Fruit fly (Drosophila melanogaster) whole organism, embryonic: ENCODE data around the gene CG32639.
A peak's percentile ranks its signal among the peaks of the same experiment; 100 is the strongest.

Source experiments
- CG10209 ChIP-seq: fragments of 200-800 bp; sonication (Bioruptor generic); optimal IDR thresholded peaks from 3 replicates; lab custom pipeline; 2017; ENCODE audit warnings: missing biosample characterization, mild to moderate bottlenecking, missing genetic modification characterization, missing genetic modification reagents
- CG10366 ChIP-seq: fragments of 200-800 bp; sonication (Bioruptor generic); IDR thresholded peaks from 2 replicates; pipeline ENCODE4 v1.3.6; 2022; ENCODE audit warnings: missing biosample characterization, missing genetic modification characterization
- CG10959 ChIP-seq: fragments of 200-800 bp; sonication (Bioruptor generic); IDR thresholded peaks from 2 replicates; pipeline ENCODE4 v1.3.6; 2022; ENCODE audit warnings: missing biosample characterization, missing genetic modification characterization
- CG11504 ChIP-seq: fragments of 200-800 bp; sonication (Bioruptor generic); optimal IDR thresholded peaks from 3 replicates; lab custom pipeline; 2019; ENCODE audit warnings: missing biosample characterization, mild to moderate bottlenecking, missing genetic modification characterization, moderate library complexity
- CG11723 ChIP-seq: fragments of 200-800 bp; sonication (Bioruptor generic); optimal IDR thresholded peaks from 2 replicates; lab custom pipeline; 2017; ENCODE audit warnings: missing biosample characterization, mild to moderate bottlenecking, missing genetic modification characterization
- CG12659 ChIP-seq: fragments of 200-800 bp; sonication (Bioruptor generic); optimal IDR thresholded peaks from 3 replicates; lab custom pipeline; 2017; ENCODE audit warnings: mild to moderate bottlenecking, missing biosample characterization, missing genetic modification reagents, missing genetic modification characterization
- CG13287 ChIP-seq: fragments of 200-800 bp; sonication (Bioruptor generic); IDR thresholded peaks from 2 replicates; pipeline ENCODE4 v1.3.6; 2022; ENCODE audit warnings: missing biosample characterization, missing genetic modification characterization; ENCODE audit not compliant: partially characterized antibody
- CG17568 ChIP-seq: fragments of 200-800 bp; sonication (Bioruptor generic); optimal IDR thresholded peaks from 2 replicates; lab custom pipeline; 2018; ENCODE audit warnings: missing biosample characterization, mild to moderate bottlenecking, missing genetic modification characterization, moderate library complexity
- CG2875 ChIP-seq: fragments of 200-800 bp; sonication (Bioruptor generic); optimal IDR thresholded peaks from 2 replicates; lab custom pipeline; 2017; ENCODE audit warnings: missing biosample characterization, mild to moderate bottlenecking, missing genetic modification characterization, missing genetic modification reagents
- CG4282 ChIP-seq: fragments of 200-800 bp; sonication (Bioruptor generic); optimal IDR thresholded peaks from 2 replicates; lab custom pipeline; 2016; ENCODE audit warnings: missing biosample characterization, missing genetic modification characterization
- CG4360 ChIP-seq: fragments of 200-800 bp; sonication (Bioruptor generic); IDR thresholded peaks from 2 replicates; pipeline ENCODE4 v1.3.6; 2022; ENCODE audit warnings: missing biosample characterization, missing genetic modification characterization
- CG43689 ChIP-seq: fragments of 200-800 bp; sonication (Bioruptor generic); IDR thresholded peaks from 2 replicates; pipeline ENCODE4 v1.3.6; 2022; ENCODE audit warnings: missing biosample characterization, missing genetic modification characterization
- CG5245 ChIP-seq: fragments of 200-800 bp; sonication (Bioruptor generic); optimal IDR thresholded peaks from 3 replicates; lab custom pipeline; 2016; ENCODE audit warnings: missing biosample characterization, missing genetic modification characterization
- CG6254 ChIP-seq: fragments of 200-800 bp; sonication (Bioruptor generic); optimal IDR thresholded peaks from 3 replicates; lab custom pipeline; 2017; ENCODE audit warnings: mild to moderate bottlenecking, missing biosample characterization, missing genetic modification reagents, missing genetic modification characterization
- CG7745 ChIP-seq: fragments of 200-800 bp; sonication (Bioruptor generic); optimal IDR thresholded peaks from 2 replicates; lab custom pipeline; 2018; ENCODE audit warnings: missing biosample characterization, mild to moderate bottlenecking, missing genetic modification characterization, moderate library complexity
- CoRest ChIP-seq: fragments of 200-800 bp; sonication (Bioruptor generic); optimal IDR thresholded peaks from 3 replicates; lab custom pipeline; 2018; ENCODE audit warnings: missing biosample characterization, mild to moderate bottlenecking, missing genetic modification characterization, moderate library complexity
- D ChIP-seq, 2 experiments: fragments of 200-800 bp in 1 of 2; fragments of >200 bp in 1 of 2; sonication (Bioruptor generic) in 1 of 2; optimal IDR thresholded peaks; 2 replicates in 1 of 2; 3 replicates in 1 of 2; lab custom pipeline; 2017; ENCODE audit warnings: mild to moderate bottlenecking in 1 of 2, missing biosample characterization in 1 of 2, missing genetic modification characterization in 1 of 2, missing genetic modification reagents in 1 of 2
- D19A ChIP-seq: fragments of 200-800 bp; optimal IDR thresholded peaks from 3 replicates; lab custom pipeline; 2019; ENCODE audit warnings: missing biosample characterization, mild to moderate bottlenecking, missing genetic modification characterization, moderate library complexity
- Dip2 ChIP-seq: fragments of 200-800 bp; sonication (Bioruptor generic); IDR thresholded peaks from 2 replicates; pipeline ENCODE4 v1.3.6; 2022; ENCODE audit warnings: missing biosample characterization, missing genetic modification characterization
- Eip74EF ChIP-seq, 2 experiments: fragments of 200-800 bp in 1 of 2; fragments of >200 bp in 1 of 2; sonication (Bioruptor generic) in 1 of 2; optimal IDR thresholded peaks; 2 replicates each; lab custom pipeline; 2017 to 2019; ENCODE audit warnings: missing biosample characterization in 2 of 2, missing genetic modification characterization in 2 of 2, mild to moderate bottlenecking in 1 of 2, moderate library complexity in 1 of 2
- Elba2 ChIP-seq: fragments of 200-800 bp; sonication (Bioruptor generic); optimal IDR thresholded peaks from 3 replicates; lab custom pipeline; 2016; ENCODE audit warnings: missing biosample characterization, missing genetic modification characterization
- Gsc ChIP-seq: fragments of 200-800 bp; sonication (Bioruptor generic); IDR thresholded peaks from 2 replicates; pipeline ENCODE4 v1.3.6; 2022; ENCODE audit warnings: missing biosample characterization, missing genetic modification characterization
- Hand ChIP-seq: fragments of 200-800 bp; sonication (Bioruptor generic); optimal IDR thresholded peaks from 2 replicates; lab custom pipeline; 2017; ENCODE audit warnings: mild to moderate bottlenecking, missing biosample characterization, missing genetic modification reagents, missing genetic modification characterization
- Jarid2 ChIP-seq: fragments of 200-800 bp; sonication (Bioruptor generic); optimal IDR thresholded peaks from 3 replicates; lab custom pipeline; 2017; ENCODE audit warnings: mild to moderate bottlenecking, missing biosample characterization, missing genetic modification reagents, missing genetic modification characterization
- Kr ChIP-seq: fragments of 200-800 bp; sonication (Bioruptor generic); optimal IDR thresholded peaks from 2 replicates; lab custom pipeline; 2017; ENCODE audit warnings: missing biosample characterization, mild to moderate bottlenecking, missing genetic modification characterization
- Meics ChIP-seq: fragments of 200-800 bp; sonication (Bioruptor generic); optimal IDR thresholded peaks from 2 replicates; lab custom pipeline; 2017; ENCODE audit warnings: missing biosample characterization, mild to moderate bottlenecking, missing genetic modification characterization
- NC2α ChIP-seq: fragments of 200-800 bp; sonication (Bioruptor generic); optimal IDR thresholded peaks from 2 replicates; lab custom pipeline; 2016; ENCODE audit warnings: missing biosample characterization, missing genetic modification characterization
- Oli ChIP-seq: fragments of 200-800 bp; sonication (Bioruptor generic); optimal IDR thresholded peaks from 2 replicates; lab custom pipeline; 2018; ENCODE audit warnings: missing biosample characterization, mild to moderate bottlenecking, missing genetic modification characterization, moderate library complexity
- Poxn ChIP-seq: fragments of 200-800 bp; sonication (Bioruptor generic); IDR thresholded peaks from 2 replicates; pipeline ENCODE4 v1.3.6; 2022; ENCODE audit warnings: missing biosample characterization, missing genetic modification characterization
- Side ChIP-seq: fragments of 200-800 bp; sonication (Bioruptor generic); optimal IDR thresholded peaks from 2 replicates; lab custom pipeline; 2016; ENCODE audit warnings: missing biosample characterization, missing genetic modification characterization
- Spps ChIP-seq: fragments of 200-800 bp; sonication (Bioruptor generic); optimal IDR thresholded peaks from 2 replicates; lab custom pipeline; 2018; ENCODE audit warnings: missing biosample characterization, mild to moderate bottlenecking, missing genetic modification characterization
- Xrp1 ChIP-seq: fragments of 200-800 bp; sonication (Bioruptor generic); IDR thresholded peaks from 2 replicates; pipeline ENCODE4 v1.3.6; 2022; ENCODE audit warnings: missing biosample characterization, missing genetic modification characterization
- ac ChIP-seq: fragments of 200-800 bp; sonication (Bioruptor generic); optimal IDR thresholded peaks from 3 replicates; lab custom pipeline; 2017; ENCODE audit warnings: missing biosample characterization, mild to moderate bottlenecking, missing genetic modification characterization
- crc ChIP-seq: fragments of 200-800 bp; sonication (Bioruptor generic); optimal IDR thresholded peaks from 2 replicates; lab custom pipeline; 2016; ENCODE audit warnings: missing biosample characterization, missing genetic modification characterization
- dmrt99B ChIP-seq: fragments of 200-800 bp; sonication (Bioruptor generic); optimal IDR thresholded peaks from 2 replicates; lab custom pipeline; 2018; ENCODE audit warnings: missing biosample characterization, mild to moderate bottlenecking, missing genetic modification characterization, moderate library complexity
- en ChIP-seq: fragments of 200-800 bp; sonication (Bioruptor generic); optimal IDR thresholded peaks from 2 replicates; lab custom pipeline; 2016; ENCODE audit warnings: missing biosample characterization, missing genetic modification characterization
- insv ChIP-seq, 2 experiments: fragments of 200-800 bp; sonication (Bioruptor generic); optimal IDR thresholded peaks; 3 replicates each; lab custom pipeline; 2016 to 2018; ENCODE audit warnings: missing biosample characterization in 2 of 2, missing genetic modification characterization in 2 of 2
- inv ChIP-seq: fragments of 200-800 bp; sonication (Bioruptor generic); IDR thresholded peaks from 2 replicates; pipeline ENCODE4 v1.3.6; 2022; ENCODE audit warnings: missing biosample characterization, missing genetic modification characterization; ENCODE audit not compliant: partially characterized antibody
- lov ChIP-seq, 2 experiments: fragments of 200-800 bp in 1 of 2; fragments of >200 bp in 1 of 2; sonication (Bioruptor generic) in 1 of 2; IDR thresholded peaks in 1 of 2; optimal IDR thresholded peaks in 1 of 2; 2 replicates in 1 of 2; 3 replicates in 1 of 2; pipeline versions ENCODE4 v1.3.6 to Lab custom; 2017 to 2022; ENCODE audit warnings: missing biosample characterization in 1 of 2, missing genetic modification characterization in 1 of 2
- mirr ChIP-seq: fragments of 200-800 bp; sonication (Bioruptor generic); optimal IDR thresholded peaks from 3 replicates; lab custom pipeline; 2018; ENCODE audit warnings: missing biosample characterization, mild to moderate bottlenecking, missing genetic modification characterization
- p53 ChIP-seq: fragments of 200-800 bp; sonication (Bioruptor generic); optimal IDR thresholded peaks from 2 replicates; lab custom pipeline; 2016; ENCODE audit warnings: missing biosample characterization, missing genetic modification characterization
- pfk ChIP-seq: fragments of 200-800 bp; sonication (Bioruptor generic); optimal IDR thresholded peaks from 2 replicates; lab custom pipeline; 2018; ENCODE audit warnings: missing biosample characterization, mild to moderate bottlenecking, missing genetic modification characterization, moderate library complexity
- psq ChIP-seq: fragments of 200-800 bp; sonication (Bioruptor generic); optimal IDR thresholded peaks from 2 replicates; lab custom pipeline; 2017; ENCODE audit warnings: missing biosample characterization, missing genetic modification characterization
- sc ChIP-seq, 3 experiments: fragments of >200 bp in 2 of 3; fragments of 200-800 bp in 1 of 3; sonication (Bioruptor generic) in 1 of 3; optimal IDR thresholded peaks; 2 replicates in 2 of 3; 3 replicates in 1 of 3; lab custom pipeline; 2017; ENCODE audit warnings: mild to moderate bottlenecking in 1 of 3, missing biosample characterization in 1 of 3, missing genetic modification characterization in 1 of 3, missing genetic modification reagents in 1 of 3
- ttk ChIP-seq: fragments of 200-800 bp; sonication (Bioruptor generic); IDR thresholded peaks from 2 replicates; pipeline ENCODE4 v2.1.2; 2022; ENCODE audit warnings: missing biosample characterization, missing genetic modification characterization
- vvl ChIP-seq: fragments of 200-800 bp; sonication (Bioruptor generic); IDR thresholded peaks from 2 replicates; pipeline ENCODE4 v1.3.6; 2022; ENCODE audit warnings: missing biosample characterization, missing genetic modification characterization
- z ChIP-seq: fragments of 200-800 bp; sonication (Bioruptor generic); IDR thresholded peaks from 3 replicates; pipeline ENCODE4 v1.3.6; 2022; ENCODE audit warnings: missing biosample characterization, missing genetic modification characterization

Gene CG32639

dm6 chrX:13253062-13253724 is 16.8 kb upstream of the CG32639 start (continued):
- TF ChIP-seq lov (optimal IDR thresholded peaks at IDR 0.05; lab: Kevin White, UChicago), result no peak
- TF ChIP-seq lov (GFP tag; IDR thresholded peaks at IDR 0.05; lab: Robert Waterston, UW), result no peak
- no peak for TF ChIP-seq pfk
- no peak for TF ChIP-seq Dip2
- no peak for TF ChIP-seq ac (GFP tag; lab: Kevin White, UChicago)
- no peak for TF ChIP-seq D19A (tag; lab: Kevin White, UChicago)
- no peak for TF ChIP-seq CG13287 (GFP tag; lab: Robert Waterston, UW)
- no peak for TF ChIP-seq p53
- TF ChIP-seq CG4282 (GFP tag; lab: Kevin White, UChicago), result no peak
- TF ChIP-seq CG10366 (GFP tag; lab: Robert Waterston, UW), result peak; percentile 40
- no peak for TF ChIP-seq CG7745 (tag; lab: Kevin White, UChicago)
- TF ChIP-seq Kr, result no peak
- TF ChIP-seq inv (GFP tag; lab: Robert Waterston, UW), result no peak
- peak; percentile 42 for TF ChIP-seq CoRest (tag; lab: Kevin White, UChicago)
- peak; percentile 80 for TF ChIP-seq vvl
- TF ChIP-seq crc, result no peak
- TF ChIP-seq Elba2, result no peak
- peak; percentile 25 for TF ChIP-seq CG5245 (GFP tag; lab: Kevin White, UChicago)

dm6 chrX:13251310-13251709 is 14.9 kb upstream of the CG32639 start:
- TF ChIP-seq D (optimal IDR thresholded peaks at IDR 0.05; lab: Kevin White, UChicago) (no peak), D (GFP tag; optimal IDR thresholded peaks at IDR 0.05; lab: Kevin White, UChicago) (peak; percentile 66), CG10959 (no peak; the same call in 1 of the 2 replicates), CG6254 (GFP tag; lab: Kevin White, UChicago) (peak; percentile 57), CG4360 (no peak), Oli (tag; lab: Kevin White, UChicago) (peak; percentile 77), CG10209 (GFP tag; lab: Kevin White, UChicago) (peak; percentile 71), Eip74EF (GFP tag; optimal IDR thresholded peaks at IDR 0.05; lab: Kevin White, UChicago) (peak in 1 of 2 experiments; percentile 46), z (GFP tag; lab: Robert Waterston, UW) (no peak), sc (optimal IDR thresholded peaks at IDR 0.05; lab: Kevin White, UChicago) (no peak), sc (GFP tag; optimal IDR thresholded peaks at IDR 0.05; lab: Kevin White, UChicago) (peak; percentile 47), CG11504 (tag; lab: Kevin White, UChicago) (peak; percentile 82), ttk (GFP tag; lab: Robert Waterston, UW) (peak; percentile 82), psq (GFP tag; lab: Kevin White, UChicago) (no peak), Side (GFP tag; lab: Kevin White, UChicago) (peak; percentile 92), CG17568 (GFP tag; lab: Kevin White, UChicago) (peak; percentile 53), mirr (GFP tag; lab: Kevin White, UChicago) (no peak), Meics (peak; percentile 71), CG12659 (GFP tag; lab: Kevin White, UChicago) (peak; percentile 62), en (GFP tag; lab: Kevin White, UChicago) (peak; percentile 67), insv (GFP tag; optimal IDR thresholded peaks at IDR 0.05; lab: Kevin White, UChicago) (no peak), Gsc (peak; percentile 47; the same call in 1 of the 2 replicates), Xrp1 (GFP tag; lab: Robert Waterston, UW) (peak; percentile 81), dmrt99B (tag; lab: Kevin White, UChicago) (peak; percentile 86), crc (peak; percentile 63), Spps (no peak), CG43689 (GFP tag; lab: Robert Waterston, UW) (peak; percentile 67), CG2875 (GFP tag; lab: Kevin White, UChicago) (peak; percentile 68), NC2α (GFP tag; lab: Kevin White, UChicago) (peak; percentile 30), Jarid2 (GFP tag; lab: Kevin White, UChicago) (peak; percentile 47), CG11723 (peak; percentile 64), Poxn (GFP tag; lab: Robert Waterston, UW) (0 out of 2 replicates have a peak, but pooled peaks have one; percentile 55), Hand (GFP tag; lab: Kevin White, UChicago) (peak; percentile 8)
